Worm (Caenorhabditis elegans): ENCODE measurements around the gene pcs-1.
"Not testable (repeated sequence)": the region's sequence is repeated elsewhere in the genome, so short reads cannot be mapped to it uniquely, and the experiment has no call there.

The pcs-1 gene

DNA sequence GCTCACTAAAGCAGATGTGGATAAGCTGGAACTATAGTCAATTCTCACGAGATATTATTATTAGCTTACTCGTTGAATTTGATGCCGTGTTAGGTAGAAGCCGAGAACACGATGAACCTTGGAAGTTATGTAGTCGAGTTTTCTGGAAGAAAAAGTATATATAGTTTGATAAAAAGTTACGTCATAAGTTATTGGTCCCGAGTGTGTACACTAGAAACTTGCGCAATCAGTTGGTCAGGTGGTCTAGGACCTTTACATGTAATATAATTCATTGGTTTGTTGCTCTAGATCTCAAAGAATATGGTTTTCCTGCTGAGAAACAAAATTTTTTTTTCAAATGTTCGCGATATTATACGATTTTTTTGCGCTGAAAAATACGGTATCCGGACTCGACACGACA, 41.6 kb downstream of the pcs-1 start:
- TF ChIP-seq D1046.2 (GFP tag; IDR thresholded peaks at IDR 0.05) (no peak), nhr-41 (GFP tag; IDR thresholded peaks at IDR 0.05) (no peak), ceh-28 (tag; optimal IDR thresholded peaks at IDR 0.05) (no peak), T20F7.1 (GFP tag; optimal IDR thresholded peaks at IDR 0.05) (no peak), daf-8 (GFP tag; IDR thresholded peaks at IDR 0.05) (no peak), lir-3 (tag; optimal IDR thresholded peaks at IDR 0.05) (no peak), tag-97 (GFP tag; IDR thresholded peaks at IDR 0.05) (no peak), daf-12 (tag; optimal IDR thresholded peaks at IDR 0.05) (no peak), ceh-20 (GFP tag; IDR thresholded peaks at IDR 0.05) (no peak)

DNA sequence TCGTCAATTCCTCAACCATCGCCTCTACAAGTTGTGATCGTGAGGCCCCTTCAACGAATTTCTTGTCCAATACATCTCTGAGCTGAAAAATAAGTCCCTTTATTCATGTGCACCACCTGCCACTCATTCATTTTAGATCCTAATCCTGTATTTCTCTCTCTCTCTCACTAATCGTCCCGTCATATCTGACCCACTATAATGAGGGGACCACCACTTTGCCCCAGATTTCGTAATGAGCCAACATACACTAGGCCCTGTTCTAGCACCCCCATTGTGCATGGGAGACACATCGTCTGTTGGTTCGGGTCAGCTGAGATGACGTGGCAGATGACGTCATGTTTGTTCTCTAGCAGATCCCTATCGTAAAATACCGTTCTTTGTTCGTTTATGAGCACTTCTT, 42.1 kb downstream of the pcs-1 start:
- TF ChIP-seq aha-1 (tag) (peak; percentile 58), arid-1 (GFP tag; conservative IDR thresholded peaks at IDR 0.05) (no peak), nhr-237 (tag; optimal IDR thresholded peaks at IDR 0.05) (no peak), unc-62 (GFP tag; optimal IDR thresholded peaks at IDR 0.05 in 1 of 2) (peak in 1 of 2 experiments; percentile 26), unc-62 (tag; optimal IDR thresholded peaks at IDR 0.05) (no peak)

DNA sequence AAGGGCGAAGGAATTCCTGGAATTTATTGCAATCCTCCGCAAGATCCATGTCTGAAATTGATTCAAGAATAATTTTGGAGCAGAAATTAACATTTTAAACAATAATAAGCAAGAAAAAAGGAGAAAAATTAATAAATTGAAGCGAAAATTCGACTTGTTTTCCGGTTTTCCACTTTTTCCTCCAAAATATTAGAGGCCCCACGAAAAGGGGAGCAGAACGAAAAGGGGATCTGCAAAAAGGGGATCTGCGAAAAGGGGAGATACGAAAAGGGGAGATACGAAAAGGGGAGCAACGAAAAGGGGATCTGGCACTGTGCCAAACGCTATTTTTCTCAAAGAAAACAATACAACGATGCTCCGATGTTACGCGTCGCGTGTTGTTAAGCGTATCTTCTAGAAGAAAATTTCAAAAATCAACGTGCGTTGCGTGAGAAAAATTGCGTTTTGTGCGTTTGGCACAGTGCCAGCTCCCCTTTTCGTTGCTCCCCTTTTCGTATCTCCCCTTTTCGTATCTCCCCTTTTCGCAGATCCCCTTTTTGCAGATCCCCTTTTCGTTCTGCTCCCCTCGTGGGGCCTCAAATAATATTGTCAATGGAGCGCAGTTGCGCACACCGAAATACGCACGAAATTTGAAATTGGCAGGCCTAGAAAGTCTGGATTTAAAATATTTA, 43.0 kb downstream of the pcs-1 start, which contains the start of gene Y62F5A.12:
Y62F5A.12 (minus strand) TSS at position 51 of the 671 bp plus-strand sequence.
- TF ChIP-seq mxl-3 (GFP tag; optimal IDR thresholded peaks at IDR 0.05), result peak; percentile 86
- peak; percentile 99 for TF ChIP-seq aha-1 (tag)
- peak; percentile 27 for TF ChIP-seq F49E8.2 (tag; optimal IDR thresholded peaks at IDR 0.05; ENCODE audit: borderline replicate concordance)
- 0 out of 2 replicates have a peak, but pooled peaks have one; percentile 80 for TF ChIP-seq Y75B8A.6 (GFP tag; IDR thresholded peaks at IDR 0.05)
- TF ChIP-seq dve-1 (tag; optimal IDR thresholded peaks at IDR 0.05; ENCODE audit: insufficient read depth), result peak; percentile 59
- peak; percentile 70; the same call in 1 of the 2 replicates for TF ChIP-seq Y105C5A.15 (GFP tag; IDR thresholded peaks at IDR 0.05)
- TF ChIP-seq arid-1 (GFP tag; conservative IDR thresholded peaks at IDR 0.05), result peak; percentile 93
- peak; percentile 99 for TF ChIP-seq ceh-44 (GFP tag; IDR thresholded peaks at IDR 0.05)
- peak; percentile 40 for TF ChIP-seq nhr-25 (tag; optimal IDR thresholded peaks at IDR 0.05; ENCODE audit: borderline replicate concordance, insufficient read depth)
- TF ChIP-seq T26A8.4 (GFP tag; IDR thresholded peaks at IDR 0.05), result peak; percentile 78
- peak; percentile 60 for TF ChIP-seq sdz-12 (GFP tag; optimal IDR thresholded peaks at IDR 0.05)
- peak; percentile 93 for TF ChIP-seq D1046.2 (GFP tag; IDR thresholded peaks at IDR 0.05)
- peak; percentile 65 for TF ChIP-seq hlh-11 (tag; optimal IDR thresholded peaks at IDR 0.05)
- TF ChIP-seq madf-5 (GFP tag; IDR thresholded peaks at IDR 0.05), result peak; percentile 91 to 97
- peak; percentile 99 for TF ChIP-seq mes-2 (tag; optimal IDR thresholded peaks at IDR 0.05; ENCODE audit: poor library complexity, severe bottlenecking)
- TF ChIP-seq zfp-3 (GFP tag; conservative IDR thresholded peaks at IDR 0.05), result peak; percentile 92
- TF ChIP-seq ceh-20 (GFP tag; IDR thresholded peaks at IDR 0.05), result peak; percentile 95
- peak; percentile 84 for TF ChIP-seq unc-130 (GFP tag; optimal IDR thresholded peaks at IDR 0.05)
- TF ChIP-seq snpc-1.2 (GFP tag; IDR thresholded peaks at IDR 0.05), result peak; percentile 82
- peak; percentile 71 to 82 for TF ChIP-seq lsy-2 (tag; optimal IDR thresholded peaks at IDR 0.05)
- peak; percentile 96 for TF ChIP-seq pha-4 (GFP tag; IDR thresholded peaks at IDR 0.05)
- TF ChIP-seq pha-4 (tag; optimal IDR thresholded peaks at IDR 0.05), result not testable (repeated sequence)
- TF ChIP-seq zfp-2 (tag; optimal IDR thresholded peaks at IDR 0.05), result peak; percentile 50
- TF ChIP-seq tra-1 (GFP tag; IDR thresholded peaks at IDR 0.05), result peak; percentile 95
- TF ChIP-seq nhr-11 (tag; optimal IDR thresholded peaks at IDR 0.05), result peak; percentile 68
- TF ChIP-seq Y48G9A.11 (GFP tag; IDR thresholded peaks at IDR 0.05), result peak; percentile 93
- TF ChIP-seq lin-29 (GFP tag; IDR thresholded peaks at IDR 0.05), result peak; percentile 55; the same call in 1 of the 2 replicates
- TF ChIP-seq lin-13 (GFP tag; optimal IDR thresholded peaks at IDR 0.05), result peak; percentile 69
- peak; percentile 70 for TF ChIP-seq duxl-1 (tag; optimal IDR thresholded peaks at IDR 0.05; ENCODE audit: poor library complexity)
- TF ChIP-seq rbr-2 (tag; optimal IDR thresholded peaks at IDR 0.05), result peak; percentile 89
- TF ChIP-seq mep-1 (tag; optimal IDR thresholded peaks at IDR 0.05), result peak; percentile 85
- TF ChIP-seq lir-3 (tag; optimal IDR thresholded peaks at IDR 0.05), result peak; percentile 44
- peak; percentile 67 for TF ChIP-seq set-16 (GFP tag; IDR thresholded peaks at IDR 0.05)
- TF ChIP-seq hlh-30 (tag; optimal IDR thresholded peaks at IDR 0.05; ENCODE audit: insufficient read depth), result peak; percentile 67
- peak; percentile 77 for TF ChIP-seq php-3 (GFP tag; IDR thresholded peaks at IDR 0.05)
- peak; percentile 100 for TF ChIP-seq lin-38 (GFP tag; IDR thresholded peaks at IDR 0.05)
